Fruit fly (Drosophila melanogaster): ENCODE results near the gene emei.

Gene emei

dm6 chr3L:11119901-11120418 lies 10.5 kb downstream of the emei start (continued):
- TF ChIP-seq croc (GFP tag; conservative IDR thresholded peaks at IDR 0.05): no peak
- TF ChIP-seq CG6854 (GFP tag; optimal IDR thresholded peaks at IDR 0.05): peak; percentile 47
- no peak for TF ChIP-seq CG11085 (GFP tag; IDR thresholded peaks at IDR 0.05)
- TF ChIP-seq tup (GFP tag; optimal IDR thresholded peaks at IDR 0.05): no peak
- no peak for TF ChIP-seq CG12391 (tag; optimal IDR thresholded peaks at IDR 0.05)
- TF ChIP-seq CG3847 (GFP tag; IDR thresholded peaks at IDR 0.05): no peak; the same call in 1 of the 2 replicates
- TF ChIP-seq Dek (tag; optimal IDR thresholded peaks at IDR 0.05): no peak
- TF ChIP-seq oc (tag; optimal IDR thresholded peaks at IDR 0.05): peak; percentile 9
- peak; percentile 57 for TF ChIP-seq CG1233 (GFP tag; optimal IDR thresholded peaks at IDR 0.05)
- peak in 1 of 2 experiments; percentile 29 for TF ChIP-seq Hr51 (GFP tag; optimal IDR thresholded peaks at IDR 0.05)
- peak; percentile 66 for TF ChIP-seq org-1 (GFP tag; optimal IDR thresholded peaks at IDR 0.05)
- TF ChIP-seq wek (GFP tag; optimal IDR thresholded peaks at IDR 0.05): peak; percentile 64
- 0 out of 3 replicates have a peak, but pooled peaks have one; percentile 18 for TF ChIP-seq zfh1 (GFP tag; IDR thresholded peaks at IDR 0.05)
- no peak for TF ChIP-seq CG10959 (GFP tag; IDR thresholded peaks at IDR 0.05)
- no peak for TF ChIP-seq HLH3B (GFP tag; IDR thresholded peaks at IDR 0.05)
- TF ChIP-seq CG6813 (GFP tag; optimal IDR thresholded peaks at IDR 0.05): peak; percentile 71
- TF ChIP-seq CG7357 (GFP tag; IDR thresholded peaks at IDR 0.05): no peak
- TF ChIP-seq CG10543 (GFP tag; optimal IDR thresholded peaks at IDR 0.05): peak; percentile 94
- TF ChIP-seq gt (GFP tag; IDR thresholded peaks at IDR 0.05): no peak
- peak; percentile 5; the same call in 1 of the 2 replicates for TF ChIP-seq CG4360 (GFP tag; IDR thresholded peaks at IDR 0.05)
- no peak for TF ChIP-seq CG6272 (GFP tag; IDR thresholded peaks at IDR 0.05)
- no peak for TF ChIP-seq C15 (GFP tag; IDR thresholded peaks at IDR 0.05)
- TF ChIP-seq ci (GFP tag; IDR thresholded peaks at IDR 0.05): no peak; the same call in 2 of the 3 replicates
- no peak for TF ChIP-seq Nf-YB (GFP tag; optimal IDR thresholded peaks at IDR 0.05)
- TF ChIP-seq Blimp-1 (GFP tag; optimal IDR thresholded peaks at IDR 0.05): no peak
- peak; percentile 48 for TF ChIP-seq HmgZ (tag; optimal IDR thresholded peaks at IDR 0.05)
- TF ChIP-seq CG9817 (tag; optimal IDR thresholded peaks at IDR 0.05): no peak
- peak; percentile 19 for TF ChIP-seq twi (tag; optimal IDR thresholded peaks at IDR 0.05)
- TF ChIP-seq Med (GFP tag): peak; percentile 64
- TF ChIP-seq Optix (GFP tag; IDR thresholded peaks at IDR 0.05): no peak
- TF ChIP-seq sug (tag; optimal IDR thresholded peaks at IDR 0.05): peak; percentile 79
- no peak for TF ChIP-seq Nf-YA (GFP tag; IDR thresholded peaks at IDR 0.05)
- TF ChIP-seq Lhr (GFP tag; optimal IDR thresholded peaks at IDR 0.05): no peak
- no peak for TF ChIP-seq gem (tag; optimal IDR thresholded peaks at IDR 0.05)
- TF ChIP-seq Hmr (GFP tag; optimal IDR thresholded peaks at IDR 0.05): peak; percentile 74
- TF ChIP-seq CG6254 (GFP tag; optimal IDR thresholded peaks at IDR 0.05): peak; percentile 16
- peak; percentile 1 for TF ChIP-seq dmrt11E (tag; optimal IDR thresholded peaks at IDR 0.05)
- TF ChIP-seq CG18011 (GFP tag; optimal IDR thresholded peaks at IDR 0.05): no peak
- peak; percentile 63 for TF ChIP-seq rib (GFP tag; IDR thresholded peaks at IDR 0.05)
- no peak for TF ChIP-seq CG7745 (tag; optimal IDR thresholded peaks at IDR 0.05)
- TF ChIP-seq slp2 (GFP tag; optimal IDR thresholded peaks at IDR 0.05): no peak
- TF ChIP-seq bigmax (GFP tag; optimal IDR thresholded peaks at IDR 0.05): no peak
- TF ChIP-seq CG6765 (GFP tag; optimal IDR thresholded peaks at IDR 0.05): peak; percentile 49
- no peak for TF ChIP-seq CG14710 (tag; optimal IDR thresholded peaks at IDR 0.05)
- peak in 1 of 2 experiments; percentile 100 for TF ChIP-seq Pdp1 (GFP tag; optimal IDR thresholded peaks at IDR 0.05)
- no peak for TF ChIP-seq zf30C (GFP tag; optimal IDR thresholded peaks at IDR 0.05)
- no peak for TF ChIP-seq CG1602 (GFP tag; optimal IDR thresholded peaks at IDR 0.05)
- no peak for TF ChIP-seq sim (GFP tag; IDR thresholded peaks at IDR 0.05)
- TF ChIP-seq schlank (tag; optimal IDR thresholded peaks at IDR 0.05): peak; percentile 59
- no peak for TF ChIP-seq CG30431 (GFP tag; optimal IDR thresholded peaks at IDR 0.05)
